Fruit fly (Drosophila melanogaster) whole organism, wandering third instar larva: ENCODE measurements around the gene Elys.
A peak's percentile ranks its signal among the peaks of the same experiment; 100 is the strongest.

ENCODE experiments used
- Abd-B ChIP-seq: fragments of >200 bp; optimal IDR thresholded peaks from 2 replicates; lab custom pipeline; 2017; ENCODE audit warnings: missing biosample characterization, missing genetic modification characterization
- CG32264 ChIP-seq: fragments of 200-800 bp; sonication (Bioruptor generic); optimal IDR thresholded peaks from 2 replicates; lab custom pipeline; 2016; ENCODE audit warnings: missing biosample characterization, missing genetic modification characterization
- CG9705 ChIP-seq: fragments of 200-800 bp; sonication (Bioruptor generic); optimal IDR thresholded peaks from 2 replicates; lab custom pipeline; 2018; ENCODE audit warnings: missing biosample characterization, mild to moderate bottlenecking, missing genetic modification characterization
- CrebA ChIP-seq: fragments of 200-800 bp; sonication (Bioruptor generic); optimal IDR thresholded peaks from 2 replicates; lab custom pipeline; 2016; ENCODE audit warnings: missing biosample characterization, mild to moderate bottlenecking, missing genetic modification characterization, borderline replicate concordance
- Dfd ChIP-seq: fragments of >200 bp; optimal IDR thresholded peaks from 2 replicates; lab custom pipeline; 2017; ENCODE audit warnings: missing biosample characterization, missing genetic modification characterization
- Dif ChIP-seq: fragments of 200-275, 200-300 bp; sonication (Bioruptor generic); optimal IDR thresholded peaks from 2 replicates; lab custom pipeline; 2018; ENCODE audit warnings: missing biosample characterization, missing genetic modification characterization; ENCODE audit not compliant: partially characterized antibody
- GATAd ChIP-seq: sonication (Bioruptor generic); optimal IDR thresholded peaks from 2 replicates; lab custom pipeline; 2016; ENCODE audit warnings: missing biosample characterization, missing genetic modification characterization
- HLH106 ChIP-seq: fragments of 200-800 bp; optimal IDR thresholded peaks from 3 replicates; lab custom pipeline; 2019; ENCODE audit warnings: missing biosample characterization, mild to moderate bottlenecking, missing genetic modification characterization, moderate library complexity
- Hnf4 ChIP-seq: fragments of 200-800 bp; sonication (Bioruptor generic); optimal IDR thresholded peaks from 2 replicates; lab custom pipeline; 2016; ENCODE audit warnings: missing biosample characterization, mild to moderate bottlenecking, missing genetic modification characterization
- Hr78 ChIP-seq: fragments of >200 bp; optimal IDR thresholded peaks from 2 replicates; lab custom pipeline; 2017; ENCODE audit warnings: missing biosample characterization, missing genetic modification characterization
- Hr83 ChIP-seq: fragments of 200-300 bp; sonication (Bioruptor generic); optimal IDR thresholded peaks from 2 replicates; lab custom pipeline; 2016; ENCODE audit warnings: missing biosample characterization, mild to moderate bottlenecking, missing genetic modification characterization, moderate library complexity; ENCODE audit not compliant: poor library complexity, severe bottlenecking
- Jra ChIP-seq: sonication (Bioruptor generic); optimal IDR thresholded peaks from 2 replicates; lab custom pipeline; 2016; ENCODE audit warnings: missing biosample characterization, missing genetic modification characterization
- Myc ChIP-seq: fragments of >200 bp; optimal IDR thresholded peaks from 2 replicates; lab custom pipeline; 2017
- N ChIP-seq: fragments of >200 bp; optimal IDR thresholded peaks from 2 replicates; lab custom pipeline; 2018; ENCODE audit warnings: missing biosample characterization, missing external identifiers, missing genetic modification characterization
- Rel ChIP-seq, 2 experiments: fragments of 200-800 bp; sonication (Bioruptor generic) in 1 of 2; optimal IDR thresholded peaks; 2 replicates in 1 of 2; 3 replicates in 1 of 2; lab custom pipeline; 2016 to 2019; ENCODE audit warnings: mild to moderate bottlenecking in 2 of 2, missing biosample characterization in 2 of 2, missing genetic modification characterization in 2 of 2, moderate library complexity in 1 of 2
- Sp1 ChIP-seq: fragments of 200-800 bp; sonication (Bioruptor generic); optimal IDR thresholded peaks from 3 replicates; lab custom pipeline; 2019; ENCODE audit warnings: missing biosample characterization, mild to moderate bottlenecking, missing genetic modification characterization, moderate library complexity
- br ChIP-seq: fragments of 200-800 bp; sonication (Bioruptor generic); optimal IDR thresholded peaks from 2 replicates; lab custom pipeline; 2016; ENCODE audit warnings: missing biosample characterization, missing genetic modification characterization
- brk ChIP-seq: fragments of 200-800 bp; sonication (Bioruptor generic); optimal IDR thresholded peaks from 2 replicates; lab custom pipeline; 2016; ENCODE audit warnings: missing biosample characterization, mild to moderate bottlenecking, missing genetic modification characterization
- dl ChIP-seq, 2 experiments: fragments of 175-275, 200-275 bp in 1 of 2; fragments of 200-275 bp in 1 of 2; sonication (Bioruptor generic); optimal IDR thresholded peaks; lab custom pipeline; 2018; ENCODE audit warnings: mild to moderate bottlenecking in 2 of 2, missing biosample characterization in 2 of 2, missing genetic modification characterization in 2 of 2, moderate library complexity in 2 of 2; ENCODE audit not compliant: partially characterized antibody in 2 of 2, insufficient read depth in 1 of 2
- dmrt93B ChIP-seq: fragments of 200-800 bp; sonication (Bioruptor generic); optimal IDR thresholded peaks from 2 replicates; lab custom pipeline; 2018; ENCODE audit warnings: missing biosample characterization, mild to moderate bottlenecking, missing genetic modification characterization
- ey ChIP-seq: fragments of 200-800 bp; sonication (Bioruptor generic); optimal IDR thresholded peaks from 2 replicates; lab custom pipeline; 2016; ENCODE audit warnings: missing biosample characterization, missing genetic modification characterization
- foxo ChIP-seq, 2 experiments: fragments of 200-800 bp; sonication (Bioruptor generic); optimal IDR thresholded peaks; 2 replicates in 1 of 2; 3 replicates in 1 of 2; lab custom pipeline; 2016 to 2017; ENCODE audit warnings: missing biosample characterization in 2 of 2, missing genetic modification characterization in 2 of 2
- fru ChIP-seq: fragments of 200-800 bp; sonication (Bioruptor generic); optimal IDR thresholded peaks from 3 replicates; lab custom pipeline; 2016; ENCODE audit warnings: missing biosample characterization, mild to moderate bottlenecking, missing genetic modification characterization
- h ChIP-seq: fragments of 200-800 bp; sonication (Bioruptor generic); optimal IDR thresholded peaks from 3 replicates; lab custom pipeline; 2016; ENCODE audit warnings: missing biosample characterization, mild to moderate bottlenecking, missing genetic modification characterization
- jim ChIP-seq: fragments of 175-275, 200-325 bp; sonication (Bioruptor generic); optimal IDR thresholded peaks from 2 replicates; lab custom pipeline; 2016; ENCODE audit warnings: missing biosample characterization, mild to moderate bottlenecking, missing genetic modification characterization
- pan ChIP-seq: fragments of >200 bp; optimal IDR thresholded peaks from 2 replicates; lab custom pipeline; 2017
- psq ChIP-seq: fragments of 200-800 bp; sonication (Bioruptor generic); optimal IDR thresholded peaks from 3 replicates; lab custom pipeline; 2017; ENCODE audit warnings: missing biosample characterization, mild to moderate bottlenecking, missing genetic modification characterization, moderate library complexity
- rgr ChIP-seq: fragments of 200-800 bp; sonication (Bioruptor generic); optimal IDR thresholded peaks from 3 replicates; lab custom pipeline; 2016; ENCODE audit warnings: missing biosample characterization, mild to moderate bottlenecking, missing genetic modification characterization
- sage ChIP-seq: fragments of 200-800 bp; sonication (Bioruptor generic); optimal IDR thresholded peaks from 2 replicates; lab custom pipeline; 2016; ENCODE audit warnings: missing biosample characterization, mild to moderate bottlenecking, missing genetic modification characterization
- sv ChIP-seq: fragments of 200-800 bp; sonication (Bioruptor generic); optimal IDR thresholded peaks from 3 replicates; lab custom pipeline; 2016; ENCODE audit warnings: missing biosample characterization, missing genetic modification characterization
- tai ChIP-seq: sonication (Bioruptor generic); optimal IDR thresholded peaks from 2 replicates; lab custom pipeline; 2016; ENCODE audit warnings: missing biosample characterization, missing genetic modification characterization
- woc ChIP-seq: sonication (Bioruptor generic); optimal IDR thresholded peaks from 2 replicates; lab custom pipeline; 2016; ENCODE audit warnings: missing biosample characterization, mild to moderate bottlenecking, missing genetic modification characterization

Elys gene

DNA sequence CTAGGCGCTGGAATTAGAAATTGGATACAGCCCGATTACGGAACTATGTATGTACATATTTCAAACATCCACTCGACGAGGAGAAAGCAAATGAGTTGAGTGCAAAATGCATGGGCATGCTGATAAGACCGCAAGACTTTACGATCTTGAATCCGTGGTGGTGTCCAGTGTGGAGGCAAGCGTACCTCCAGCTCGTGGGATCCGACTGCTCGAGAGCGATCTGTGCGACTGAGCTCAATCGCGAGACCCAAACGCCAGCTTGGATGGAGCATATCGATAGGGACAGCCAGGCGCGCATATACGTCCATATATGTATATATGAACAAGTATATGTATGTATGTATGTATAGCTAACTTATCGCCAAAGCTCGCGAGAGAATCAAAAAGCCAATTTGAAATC, 23.6 kb downstream of the Elys start, which contains the start of gene et:
TSS of gene et (minus strand) at position 230 of the 400 bp plus-strand sequence.
- TF ChIP-seq pan (lab: Kevin White, UChicago) (no peak), GATAd (GFP tag; lab: Kevin White, UChicago) (no peak), fru (GFP tag; lab: Kevin White, UChicago) (no peak), br (no peak), CG32264 (GFP tag; lab: Kevin White, UChicago) (no peak), Hnf4 (no peak), CG9705 (GFP tag; lab: Kevin White, UChicago) (no peak), Jra (GFP tag; lab: Kevin White, UChicago) (no peak), N (no peak)

DNA sequence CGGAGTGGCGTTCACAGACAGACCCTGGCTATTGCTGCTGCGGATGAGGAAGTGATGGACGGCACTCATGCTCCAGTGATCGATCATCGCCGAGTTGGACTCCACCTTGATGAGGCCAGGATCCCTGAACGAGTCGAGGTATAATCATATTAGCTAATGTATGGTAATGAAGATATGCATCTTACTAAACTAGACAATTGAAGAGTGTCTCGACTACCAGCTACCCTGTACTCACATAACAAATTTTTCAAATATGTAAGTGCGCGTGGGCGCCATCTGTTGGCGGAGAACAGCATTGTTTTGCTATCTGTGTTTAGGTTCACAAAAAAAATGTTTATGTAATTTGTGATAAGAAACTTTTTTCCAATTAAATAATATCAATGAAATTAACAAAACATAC, 27.1 kb downstream of the Elys start:
- TF ChIP-seq woc (GFP tag; lab: Kevin White, UChicago): no peak
- TF ChIP-seq Dfd (GFP tag; lab: Kevin White, UChicago): no peak
- TF ChIP-seq Myc (lab: Kevin White, UChicago): no peak
- TF ChIP-seq HLH106 (tag; lab: Kevin White, UChicago): no peak
- TF ChIP-seq psq: no peak
- no peak for TF ChIP-seq Dif
- TF ChIP-seq Sp1 (GFP tag; lab: Kevin White, UChicago): no peak
- no peak for TF ChIP-seq h
- TF ChIP-seq foxo (GFP tag; optimal IDR thresholded peaks at IDR 0.05; lab: Kevin White, UChicago): no peak
- no peak for TF ChIP-seq pan (lab: Kevin White, UChicago)
- no peak for TF ChIP-seq brk
- no peak for TF ChIP-seq sv
- TF ChIP-seq Abd-B (GFP tag; lab: Kevin White, UChicago): no peak
- no peak for TF ChIP-seq Rel (GFP tag; optimal IDR thresholded peaks at IDR 0.05; lab: Kevin White, UChicago)
- no peak for TF ChIP-seq Rel (tag; optimal IDR thresholded peaks at IDR 0.05; lab: Kevin White, UChicago)
- TF ChIP-seq, all 38 proteins: peak for 0

DNA sequence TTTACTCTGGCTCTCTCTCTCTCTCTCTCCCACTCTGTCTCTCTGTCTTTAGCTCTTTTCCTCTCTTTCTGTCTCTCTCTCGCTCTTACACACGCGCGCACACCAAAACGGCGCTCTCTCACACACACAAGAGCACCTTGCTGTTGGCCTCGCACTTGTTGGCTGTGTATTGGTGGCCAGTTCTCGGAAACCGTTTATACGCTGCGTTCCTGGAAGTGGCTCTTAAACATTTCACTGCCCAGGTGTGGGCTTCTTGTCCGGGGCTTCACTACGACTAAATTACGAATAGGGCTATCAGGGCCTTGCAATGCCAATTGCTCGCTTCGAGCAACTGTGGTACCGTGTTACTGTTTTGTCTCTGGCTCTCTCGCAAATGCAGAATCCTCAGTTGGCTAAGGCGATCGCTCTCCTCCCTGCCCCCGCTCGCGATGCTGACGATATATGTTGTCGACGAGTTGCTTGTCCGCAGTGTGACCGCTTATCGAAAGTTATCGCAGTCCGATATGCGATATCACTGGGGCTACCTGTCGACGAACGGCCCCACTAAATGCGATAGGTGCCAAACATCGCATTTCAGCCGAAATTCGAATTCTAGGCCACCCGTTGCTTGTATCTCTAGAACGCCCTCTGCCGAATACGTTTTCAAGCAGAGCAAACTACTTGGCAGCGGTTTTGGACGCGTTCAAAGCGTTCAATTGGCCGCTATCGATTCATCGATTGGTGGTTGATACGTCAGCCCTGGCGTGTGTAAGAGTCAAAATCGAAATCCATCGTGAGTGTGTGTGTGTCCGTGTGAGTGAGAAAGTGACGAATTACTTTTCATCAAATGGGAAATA, 31.2 kb downstream of the Elys start, which contains the start of the genes dome and Ubqn:
TSS of gene dome (minus strand) at position 479 of the 836 bp plus-strand sequence.
TSS of gene Ubqn (plus strand) at position 769 of the 836 bp plus-strand sequence.
- peak; percentile 29 for TF ChIP-seq h
- TF ChIP-seq Dif: peak; percentile 96
- TF ChIP-seq tai: no peak
- peak; percentile 8 for TF ChIP-seq br
- peak; percentile 21 for TF ChIP-seq rgr (GFP tag; lab: Kevin White, UChicago)
- TF ChIP-seq dl (GFP tag; optimal IDR thresholded peaks at IDR 0.05; lab: Kevin White, UChicago; ENCODE audit: insufficient read depth in 1 of 2, partially characterized antibody in 2 of 2): peak; percentile 86 to 97
- TF ChIP-seq jim (GFP tag; lab: Kevin White, UChicago): no peak
- TF ChIP-seq foxo (GFP tag; optimal IDR thresholded peaks at IDR 0.05; lab: Kevin White, UChicago): peak in 1 of 2 experiments; percentile 2
- TF ChIP-seq CrebA (GFP tag; lab: Kevin White, UChicago): no peak
- peak; percentile 30 for TF ChIP-seq fru (GFP tag; lab: Kevin White, UChicago)
- TF ChIP-seq sage (GFP tag; lab: Kevin White, UChicago): no peak
- TF ChIP-seq Dfd (GFP tag; lab: Kevin White, UChicago): no peak
- peak; percentile 16 for TF ChIP-seq HLH106 (tag; lab: Kevin White, UChicago)
- TF ChIP-seq Sp1 (GFP tag; lab: Kevin White, UChicago): peak; percentile 27
- peak; percentile 23 for TF ChIP-seq CG9705 (GFP tag; lab: Kevin White, UChicago)
- TF ChIP-seq N: peak; percentile 38
- TF ChIP-seq woc (GFP tag; lab: Kevin White, UChicago): peak; percentile 1
- TF ChIP-seq Hr83 (GFP tag; lab: Kevin White, UChicago): no peak
- no peak for TF ChIP-seq Rel (GFP tag; optimal IDR thresholded peaks at IDR 0.05; lab: Kevin White, UChicago)
- TF ChIP-seq Rel (tag; optimal IDR thresholded peaks at IDR 0.05; lab: Kevin White, UChicago): peak; percentile 4

DNA sequence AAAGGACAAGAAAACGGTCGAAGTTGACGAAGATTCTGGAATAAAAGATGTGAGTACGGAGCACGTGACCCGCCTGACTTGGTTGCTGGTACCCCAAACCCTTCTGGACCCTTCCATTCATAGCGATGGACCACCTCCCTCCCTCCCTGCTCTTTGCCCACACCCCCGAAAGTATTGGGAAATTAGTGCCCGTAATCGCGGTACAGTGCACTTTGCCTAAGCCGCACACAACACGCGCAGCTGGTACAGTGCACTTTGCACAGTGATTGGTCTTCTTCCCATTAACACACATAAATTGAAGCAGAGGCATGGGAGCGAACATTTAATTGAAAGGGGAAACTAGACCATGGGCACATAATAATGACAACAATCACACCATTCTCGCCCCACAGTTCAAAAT, 31.9 kb downstream of the Elys start:
- TF ChIP-seq Hr78 (GFP tag; lab: Kevin White, UChicago) (no peak), N (no peak), sage (GFP tag; lab: Kevin White, UChicago) (no peak), Abd-B (GFP tag; lab: Kevin White, UChicago) (no peak), ey (no peak), jim (GFP tag; lab: Kevin White, UChicago) (no peak), Jra (GFP tag; lab: Kevin White, UChicago) (no peak), GATAd (GFP tag; lab: Kevin White, UChicago) (no peak), CG32264 (GFP tag; lab: Kevin White, UChicago) (no peak), dmrt93B (GFP tag; lab: Kevin White, UChicago) (no peak)
